Fruit fly (Drosophila melanogaster): ENCODE results near the gene CG13643.
A peak's percentile ranks its signal among the peaks of the same experiment; 100 is the strongest.

CG13643 gene

dm6 chr3R:24944920-24945853, 39.4 kb upstream of the CG13643 start, which contains the start of the genes ssh and Nmnat (continued):
- TF ChIP-seq gce (GFP tag; IDR thresholded peaks at IDR 0.05) = no peak
- peak; percentile 62 for TF ChIP-seq CG2712 (tag; optimal IDR thresholded peaks at IDR 0.05)
- TF ChIP-seq CG16813 (GFP tag; IDR thresholded peaks at IDR 0.05; ENCODE audit: partially characterized antibody) = peak; percentile 94
- no peak for TF ChIP-seq CG4328 (GFP tag; optimal IDR thresholded peaks at IDR 0.05)
- TF ChIP-seq CG4282 (GFP tag; optimal IDR thresholded peaks at IDR 0.05) = no peak
- no peak for TF ChIP-seq gcm2 (GFP tag; optimal IDR thresholded peaks at IDR 0.05)
- TF ChIP-seq exex (tag; optimal IDR thresholded peaks at IDR 0.05) = no peak
- no peak for TF ChIP-seq HLHmδ (GFP tag; optimal IDR thresholded peaks at IDR 0.05)
- TF ChIP-seq peb (GFP tag; IDR thresholded peaks at IDR 0.05) = no peak
- peak; percentile 92 for TF ChIP-seq Dref (GFP tag; IDR thresholded peaks at IDR 0.05)
- TF ChIP-seq bsh (GFP tag; optimal IDR thresholded peaks at IDR 0.05) = no peak
- no peak for TF ChIP-seq CG2199 (GFP tag; IDR thresholded peaks at IDR 0.05)
- peak; percentile 77 for TF ChIP-seq hbn (GFP tag; IDR thresholded peaks at IDR 0.05; ENCODE audit: partially characterized antibody)
- TF ChIP-seq Poxn (GFP tag; IDR thresholded peaks at IDR 0.05) = no peak
- TF ChIP-seq zen (tag; optimal IDR thresholded peaks at IDR 0.05) = peak; percentile 56
- TF ChIP-seq CG18011 (GFP tag; optimal IDR thresholded peaks at IDR 0.05) = no peak
- TF ChIP-seq sr (GFP tag; IDR thresholded peaks at IDR 0.05) = no peak

- peak; percentile 88 for TF ChIP-seq E2f2 (GFP tag; IDR thresholded peaks at IDR 0.05)
- peak in 1 of 2 experiments; percentile 7 for TF ChIP-seq Pdp1 (GFP tag; optimal IDR thresholded peaks at IDR 0.05)
- peak in 1 of 2 experiments; percentile 33 for TF ChIP-seq crp (GFP tag; optimal IDR thresholded peaks at IDR 0.05)
- peak; percentile 9 for TF ChIP-seq HmgD (GFP tag; optimal IDR thresholded peaks at IDR 0.05)
- TF ChIP-seq p53 (GFP tag; optimal IDR thresholded peaks at IDR 0.05) = no peak
- no peak for TF ChIP-seq CG15601 (tag; optimal IDR thresholded peaks at IDR 0.05)
- no peak for TF ChIP-seq her (GFP tag; optimal IDR thresholded peaks at IDR 0.05)
- TF ChIP-seq tna (GFP tag; IDR thresholded peaks at IDR 0.05; ENCODE audit: partially characterized antibody) = peak; percentile 63
- peak; percentile 36; the same call in 2 of the 3 replicates for TF ChIP-seq zen2 (GFP tag; IDR thresholded peaks at IDR 0.05; ENCODE audit: partially characterized antibody)
- TF ChIP-seq maf-S (GFP tag; optimal IDR thresholded peaks at IDR 0.05) = no peak
- no peak for TF ChIP-seq Dad (GFP tag; optimal IDR thresholded peaks at IDR 0.05)
- peak; percentile 72 for TF ChIP-seq CG10267 (tag; optimal IDR thresholded peaks at IDR 0.05)
- TF ChIP-seq CG4854 (GFP tag; optimal IDR thresholded peaks at IDR 0.05) = no peak
- no peak for TF ChIP-seq zfh2 (GFP tag; optimal IDR thresholded peaks at IDR 0.05)
- TF ChIP-seq CG12659 (GFP tag; optimal IDR thresholded peaks at IDR 0.05) = peak; percentile 44
- TF ChIP-seq phol (tag; optimal IDR thresholded peaks at IDR 0.05) = peak; percentile 17
- no peak for TF ChIP-seq tgo (GFP tag; IDR thresholded peaks at IDR 0.05)
- 0 out of 3 replicates have a peak, but pooled peaks have one; percentile 15 for TF ChIP-seq zfh1 (GFP tag; IDR thresholded peaks at IDR 0.05)
- TF ChIP-seq CG2129 (GFP tag; IDR thresholded peaks at IDR 0.05; ENCODE audit: partially characterized antibody) = no peak
- no peak for TF ChIP-seq az2 (GFP tag; optimal IDR thresholded peaks at IDR 0.05)
- TF ChIP-seq CG15011 (GFP tag; optimal IDR thresholded peaks at IDR 0.05) = no peak
- no peak for TF ChIP-seq ci (GFP tag; IDR thresholded peaks at IDR 0.05)
- peak; percentile 94 for TF ChIP-seq MESR4 (GFP tag; optimal IDR thresholded peaks at IDR 0.05)
- TF ChIP-seq Sry-δ (GFP tag; optimal IDR thresholded peaks at IDR 0.05) = peak; percentile 51
- TF ChIP-seq Nf-YB (GFP tag; optimal IDR thresholded peaks at IDR 0.05) = peak; percentile 79
- no peak for TF ChIP-seq prd (optimal IDR thresholded peaks at IDR 0.05)
- TF ChIP-seq prd (GFP tag; IDR thresholded peaks at IDR 0.05) = no peak
- no peak for TF ChIP-seq h (optimal IDR thresholded peaks at IDR 0.05)
- 0 out of 3 replicates have a peak, but pooled peaks have one; percentile 5 for TF ChIP-seq gce (GFP tag; IDR thresholded peaks at IDR 0.05)
- peak; percentile 17 for TF ChIP-seq kah (GFP tag; optimal IDR thresholded peaks at IDR 0.05)
- TF ChIP-seq ftz-f1 (GFP tag; optimal IDR thresholded peaks at IDR 0.05) = no peak
- TF ChIP-seq jing (GFP tag; optimal IDR thresholded peaks at IDR 0.05) = no peak
These were observed 32.2 kb upstream of the CG13643 start, which contains the start of gene Osbp for dm6 chr3R:24938049-24938448. TSS of gene Osbp (minus strand) at chr3R:24938222.
